Worm (Caenorhabditis elegans) whole organism, early embryonic: ENCODE results near the gene nep-5.

Source experiments
- B0310.2 ChIP-seq: sonication (generic microtip); optimal IDR thresholded peaks from 2 replicates; lab custom pipeline; 2016; ENCODE audit warnings: mild to moderate bottlenecking, missing genetic modification characterization, missing compliant biosample characterization
- aly-1 ChIP-seq: sonication (generic microtip); optimal IDR thresholded peaks from 2 replicates; lab custom pipeline; 2016; ENCODE audit warnings: missing genetic modification characterization, missing compliant biosample characterization
- ama-1 ChIP-seq: fragments of 150-350 bp; optimal IDR thresholded peaks from 2 replicates; lab custom pipeline; 2014
- ceh-36 ChIP-seq: sonication (generic microtip); optimal IDR thresholded peaks from 2 replicates; lab custom pipeline; 2016; ENCODE audit warnings: missing genetic modification characterization, inconsistent platforms, missing compliant biosample characterization
- ets-7 ChIP-seq: sonication (generic microtip); optimal IDR thresholded peaks from 2 replicates; lab custom pipeline; 2016; ENCODE audit warnings: missing genotype, missing genetic modification characterization, missing compliant biosample characterization
- flt-1 ChIP-seq: fragments of 200-800 bp; sonication (Bioruptor generic); IDR thresholded peaks from 2 replicates; pipeline ENCODE4 v1.3.6; 2022; ENCODE audit warnings: missing genetic modification characterization, missing compliant biosample characterization
- hmbx-1 ChIP-seq: sonication (generic microtip); optimal IDR thresholded peaks from 2 replicates; lab custom pipeline; 2016; ENCODE audit warnings: mild to moderate bottlenecking, missing genetic modification characterization, missing compliant biosample characterization
- hnd-1 ChIP-seq: sonication (generic microtip); optimal IDR thresholded peaks from 2 replicates; lab custom pipeline; 2016; ENCODE audit warnings: missing genetic modification characterization, missing compliant biosample characterization
- pes-1 ChIP-seq: fragments of 200-800 bp; sonication (Bioruptor generic); IDR thresholded peaks from 2 replicates; pipeline ENCODE4 v1.3.6; 2022; ENCODE audit warnings: missing genetic modification reagents, missing genetic modification characterization, missing compliant biosample characterization
- sea-1 ChIP-seq: fragments of 200-800 bp; sonication (Bioruptor generic); conservative IDR thresholded peaks from 2 replicates; pipeline ENCODE4 v1.3.6; 2022; ENCODE audit warnings: missing genetic modification characterization, missing compliant biosample characterization
- tbx-11 ChIP-seq: fragments of 200-800 bp; sonication (Bioruptor generic); IDR thresholded peaks from 2 replicates; pipeline ENCODE4 v1.3.6; 2022; ENCODE audit warnings: missing genetic modification characterization, missing compliant biosample characterization
- tbx-37 ChIP-seq: fragments of 200-800 bp; sonication (Bioruptor generic); conservative IDR thresholded peaks from 2 replicates; pipeline ENCODE4 v1.3.6; 2022; ENCODE audit warnings: missing genetic modification reagents, missing genetic modification characterization, missing compliant biosample characterization
- tra-4 ChIP-seq: sonication (generic microtip); optimal IDR thresholded peaks from 2 replicates; lab custom pipeline; 2017; ENCODE audit warnings: missing genetic modification characterization, missing compliant biosample characterization

ce11 chrII:5531855-5532328 lies 43.9 kb downstream of the nep-5 start, which contains the start of gene C17C3.9:
- TF ChIP-seq ama-1 (lab: Kevin White, UChicago) (no peak), ets-7 (tag; lab: Kevin White, UChicago) (no peak), tbx-37 (no peak), tra-4 (tag; lab: Kevin White, UChicago) (no peak), hmbx-1 (tag; lab: Kevin White, UChicago) (no peak), pes-1 (no peak), aly-1 (tag; lab: Kevin White, UChicago) (no peak), flt-1 (GFP tag; lab: Robert Waterston, UW) (no peak), ceh-36 (tag; lab: Kevin White, UChicago) (no peak), hnd-1 (no peak), B0310.2 (tag; lab: Kevin White, UChicago) (no peak), tbx-11 (GFP tag; lab: Robert Waterston, UW) (no peak), sea-1 (GFP tag; lab: Robert Waterston, UW) (no peak)
